Fruit fly (Drosophila melanogaster) whole organism, wandering third instar larva: Measurements from ENCODE around the gene CG14455.
"Not testable (repeated sequence)": the region's sequence is repeated elsewhere in the genome, so short reads cannot be mapped to it uniquely, and the experiment has no call there.

Experiments used
- Abd-B ChIP-seq: fragments of >200 bp; optimal IDR thresholded peaks from 2 replicates; lab custom pipeline; 2017; ENCODE audit warnings: missing biosample characterization, missing genetic modification characterization
- CG32264 ChIP-seq: fragments of 200-800 bp; sonication (Bioruptor generic); optimal IDR thresholded peaks from 2 replicates; lab custom pipeline; 2016; ENCODE audit warnings: missing biosample characterization, missing genetic modification characterization
- CG9705 ChIP-seq: fragments of 200-800 bp; sonication (Bioruptor generic); optimal IDR thresholded peaks from 2 replicates; lab custom pipeline; 2018; ENCODE audit warnings: missing biosample characterization, mild to moderate bottlenecking, missing genetic modification characterization
- CrebA ChIP-seq: fragments of 200-800 bp; sonication (Bioruptor generic); optimal IDR thresholded peaks from 2 replicates; lab custom pipeline; 2016; ENCODE audit warnings: missing biosample characterization, mild to moderate bottlenecking, missing genetic modification characterization, borderline replicate concordance
- GATAd ChIP-seq: sonication (Bioruptor generic); optimal IDR thresholded peaks from 2 replicates; lab custom pipeline; 2016; ENCODE audit warnings: missing biosample characterization, missing genetic modification characterization
- HLH106 ChIP-seq: fragments of 200-800 bp; optimal IDR thresholded peaks from 3 replicates; lab custom pipeline; 2019; ENCODE audit warnings: missing biosample characterization, mild to moderate bottlenecking, missing genetic modification characterization, moderate library complexity
- Hnf4 ChIP-seq: fragments of 200-800 bp; sonication (Bioruptor generic); optimal IDR thresholded peaks from 2 replicates; lab custom pipeline; 2016; ENCODE audit warnings: missing biosample characterization, mild to moderate bottlenecking, missing genetic modification characterization
- Hr78 ChIP-seq: fragments of >200 bp; optimal IDR thresholded peaks from 2 replicates; lab custom pipeline; 2017; ENCODE audit warnings: missing biosample characterization, missing genetic modification characterization
- Hr83 ChIP-seq: fragments of 200-300 bp; sonication (Bioruptor generic); optimal IDR thresholded peaks from 2 replicates; lab custom pipeline; 2016; ENCODE audit warnings: missing biosample characterization, mild to moderate bottlenecking, missing genetic modification characterization, moderate library complexity; ENCODE audit not compliant: poor library complexity, severe bottlenecking
- Jra ChIP-seq: sonication (Bioruptor generic); optimal IDR thresholded peaks from 2 replicates; lab custom pipeline; 2016; ENCODE audit warnings: missing biosample characterization, missing genetic modification characterization
- Myc ChIP-seq: fragments of >200 bp; optimal IDR thresholded peaks from 2 replicates; lab custom pipeline; 2017
- N ChIP-seq: fragments of >200 bp; optimal IDR thresholded peaks from 2 replicates; lab custom pipeline; 2018; ENCODE audit warnings: missing biosample characterization, missing external identifiers, missing genetic modification characterization
- Rel ChIP-seq, 2 experiments: fragments of 200-800 bp; sonication (Bioruptor generic) in 1 of 2; optimal IDR thresholded peaks; 2 replicates in 1 of 2; 3 replicates in 1 of 2; lab custom pipeline; 2016 to 2019; ENCODE audit warnings: mild to moderate bottlenecking in 2 of 2, missing biosample characterization in 2 of 2, missing genetic modification characterization in 2 of 2, moderate library complexity in 1 of 2
- Sp1 ChIP-seq: fragments of 200-800 bp; sonication (Bioruptor generic); optimal IDR thresholded peaks from 3 replicates; lab custom pipeline; 2019; ENCODE audit warnings: missing biosample characterization, mild to moderate bottlenecking, missing genetic modification characterization, moderate library complexity
- Vsx2 ChIP-seq: fragments of 200-300, 225-300 bp; sonication (Bioruptor generic); optimal IDR thresholded peaks from 2 replicates; lab custom pipeline; 2018; ENCODE audit warnings: missing biosample characterization, missing genetic modification characterization; ENCODE audit not compliant: partially characterized antibody
- br ChIP-seq: fragments of 200-800 bp; sonication (Bioruptor generic); optimal IDR thresholded peaks from 2 replicates; lab custom pipeline; 2016; ENCODE audit warnings: missing biosample characterization, missing genetic modification characterization
- brk ChIP-seq: fragments of 200-800 bp; sonication (Bioruptor generic); optimal IDR thresholded peaks from 2 replicates; lab custom pipeline; 2016; ENCODE audit warnings: missing biosample characterization, mild to moderate bottlenecking, missing genetic modification characterization
- dl ChIP-seq, 2 experiments: fragments of 175-275, 200-275 bp in 1 of 2; fragments of 200-275 bp in 1 of 2; sonication (Bioruptor generic); optimal IDR thresholded peaks; lab custom pipeline; 2018; ENCODE audit warnings: mild to moderate bottlenecking in 2 of 2, missing biosample characterization in 2 of 2, missing genetic modification characterization in 2 of 2, moderate library complexity in 2 of 2; ENCODE audit not compliant: partially characterized antibody in 2 of 2, insufficient read depth in 1 of 2
- dmrt93B ChIP-seq: fragments of 200-800 bp; sonication (Bioruptor generic); optimal IDR thresholded peaks from 2 replicates; lab custom pipeline; 2018; ENCODE audit warnings: missing biosample characterization, mild to moderate bottlenecking, missing genetic modification characterization
- dsf ChIP-seq: sonication (Bioruptor generic); optimal IDR thresholded peaks from 2 replicates; lab custom pipeline; 2016; ENCODE audit warnings: missing biosample characterization, missing genetic modification characterization, borderline replicate concordance
- ey ChIP-seq: fragments of 200-800 bp; sonication (Bioruptor generic); optimal IDR thresholded peaks from 2 replicates; lab custom pipeline; 2016; ENCODE audit warnings: missing biosample characterization, missing genetic modification characterization
- foxo ChIP-seq, 2 experiments: fragments of 200-800 bp; sonication (Bioruptor generic); optimal IDR thresholded peaks; 2 replicates in 1 of 2; 3 replicates in 1 of 2; lab custom pipeline; 2016 to 2017; ENCODE audit warnings: missing biosample characterization in 2 of 2, missing genetic modification characterization in 2 of 2
- fru ChIP-seq: fragments of 200-800 bp; sonication (Bioruptor generic); optimal IDR thresholded peaks from 3 replicates; lab custom pipeline; 2016; ENCODE audit warnings: missing biosample characterization, mild to moderate bottlenecking, missing genetic modification characterization
- h ChIP-seq: fragments of 200-800 bp; sonication (Bioruptor generic); optimal IDR thresholded peaks from 3 replicates; lab custom pipeline; 2016; ENCODE audit warnings: missing biosample characterization, mild to moderate bottlenecking, missing genetic modification characterization
- lola ChIP-seq: fragments of >200 bp; optimal IDR thresholded peaks from 2 replicates; lab custom pipeline; 2017; ENCODE audit warnings: missing biosample characterization, missing genetic modification characterization
- psq ChIP-seq: fragments of 200-800 bp; sonication (Bioruptor generic); optimal IDR thresholded peaks from 3 replicates; lab custom pipeline; 2017; ENCODE audit warnings: missing biosample characterization, mild to moderate bottlenecking, missing genetic modification characterization, moderate library complexity
- rgr ChIP-seq: fragments of 200-800 bp; sonication (Bioruptor generic); optimal IDR thresholded peaks from 3 replicates; lab custom pipeline; 2016; ENCODE audit warnings: missing biosample characterization, mild to moderate bottlenecking, missing genetic modification characterization
- sage ChIP-seq: fragments of 200-800 bp; sonication (Bioruptor generic); optimal IDR thresholded peaks from 2 replicates; lab custom pipeline; 2016; ENCODE audit warnings: missing biosample characterization, mild to moderate bottlenecking, missing genetic modification characterization
- sv ChIP-seq: fragments of 200-800 bp; sonication (Bioruptor generic); optimal IDR thresholded peaks from 3 replicates; lab custom pipeline; 2016; ENCODE audit warnings: missing biosample characterization, missing genetic modification characterization
- tai ChIP-seq: sonication (Bioruptor generic); optimal IDR thresholded peaks from 2 replicates; lab custom pipeline; 2016; ENCODE audit warnings: missing biosample characterization, missing genetic modification characterization
- woc ChIP-seq: sonication (Bioruptor generic); optimal IDR thresholded peaks from 2 replicates; lab custom pipeline; 2016; ENCODE audit warnings: missing biosample characterization, mild to moderate bottlenecking, missing genetic modification characterization

The CG14455 gene

dm6 chr3L:22713605-22714004 is 26.7 kb upstream of the CG14455 start:
- TF ChIP-seq psq: no peak
- TF ChIP-seq rgr (GFP tag; lab: Kevin White, UChicago): no peak

dm6 chr3L:22711855-22712254 is 25.0 kb upstream of the CG14455 start, which contains the start of gene CG11370:
Gene CG11370 (plus strand): TSS chr3L:22712155.
- no peak for TF ChIP-seq GATAd (GFP tag; lab: Kevin White, UChicago)
- TF ChIP-seq Hr83 (GFP tag; lab: Kevin White, UChicago): no peak
- TF ChIP-seq Hnf4 (GFP tag; lab: Kevin White, UChicago): no peak
- no peak for TF ChIP-seq foxo (GFP tag; optimal IDR thresholded peaks at IDR 0.05; lab: Kevin White, UChicago)
- TF ChIP-seq fru: no peak
- TF ChIP-seq br: no peak
- no peak for TF ChIP-seq Rel (GFP tag; optimal IDR thresholded peaks at IDR 0.05; lab: Kevin White, UChicago)
- no peak for TF ChIP-seq Rel (tag; optimal IDR thresholded peaks at IDR 0.05; lab: Kevin White, UChicago)
- TF ChIP-seq CrebA (GFP tag; lab: Kevin White, UChicago): no peak
- no peak for TF ChIP-seq lola (GFP tag; lab: Kevin White, UChicago)
- TF ChIP-seq Sp1: no peak
- no peak for TF ChIP-seq psq
- TF ChIP-seq dl (GFP tag; optimal IDR thresholded peaks at IDR 0.05; lab: Kevin White, UChicago; ENCODE audit: insufficient read depth in 1 of 2, partially characterized antibody in 2 of 2): no peak
- no peak for TF ChIP-seq h (GFP tag; lab: Kevin White, UChicago)

- TF ChIP-seq dmrt93B (GFP tag; lab: Kevin White, UChicago) (no peak), HLH106 (tag; lab: Kevin White, UChicago) (no peak), Hnf4 (GFP tag; lab: Kevin White, UChicago) (no peak), Vsx2 (GFP tag; lab: Kevin White, UChicago) (no peak), CG32264 (GFP tag; lab: Kevin White, UChicago) (no peak), ey (no peak)
These were observed 12.2 kb upstream of the CG14455 start, which contains the start of gene CG45116 for dm6 chr3L:22699133-22699532. Gene CG45116 (plus strand): TSS chr3L:22699433.

dm6 chr3L:22696930-22697329 is 10.0 kb upstream of the CG14455 start, which contains the start of gene CG32453:
Gene CG32453 (plus strand): TSS chr3L:22697230.
- TF ChIP-seq Rel (GFP tag; optimal IDR thresholded peaks at IDR 0.05; lab: Kevin White, UChicago); Rel (tag; optimal IDR thresholded peaks at IDR 0.05; lab: Kevin White, UChicago); fru; dsf (GFP tag; lab: Kevin White, UChicago): not testable (repeated sequence)

- TF ChIP-seq Abd-B (GFP tag; lab: Kevin White, UChicago) (no peak), sv (GFP tag; lab: Kevin White, UChicago) (no peak), dsf (GFP tag; lab: Kevin White, UChicago) (no peak), GATAd (GFP tag; lab: Kevin White, UChicago) (no peak), dmrt93B (GFP tag; lab: Kevin White, UChicago) (no peak), psq (no peak), Jra (GFP tag; lab: Kevin White, UChicago) (no peak), dl (GFP tag; optimal IDR thresholded peaks at IDR 0.05; lab: Kevin White, UChicago; ENCODE audit: insufficient read depth in 1 of 2, partially characterized antibody in 2 of 2) (no peak), brk (no peak), Sp1 (no peak), CG9705 (no peak), sage (GFP tag; lab: Kevin White, UChicago) (no peak), Rel (GFP tag; optimal IDR thresholded peaks at IDR 0.05; lab: Kevin White, UChicago) (no peak), Rel (tag; optimal IDR thresholded peaks at IDR 0.05; lab: Kevin White, UChicago) (no peak), N (no peak), Myc (lab: Kevin White, UChicago) (no peak)
- TF ChIP-seq, all 38 proteins: peak for 0
These were observed 8.8 kb upstream of the CG14455 start, which contains the start of gene CG14452 for dm6 chr3L:22695653-22696052. Gene CG14452 (plus strand): TSS chr3L:22695953.

dm6 chr3L:22693712-22694111 is 6.8 kb upstream of the CG14455 start, which contains the start of the genes CG12546 and CG14453:
Gene CG12546 (minus strand): TSS chr3L:22693812.
Gene CG14453 (plus strand): TSS chr3L:22694083.
- TF ChIP-seq CG32264 (GFP tag; lab: Kevin White, UChicago): no peak
- no peak for TF ChIP-seq woc (GFP tag; lab: Kevin White, UChicago)
- no peak for TF ChIP-seq dsf (GFP tag; lab: Kevin White, UChicago)
- no peak for TF ChIP-seq tai (GFP tag; lab: Kevin White, UChicago)
- TF ChIP-seq psq: no peak
- TF ChIP-seq lola (GFP tag; lab: Kevin White, UChicago): no peak
- TF ChIP-seq Myc (lab: Kevin White, UChicago): no peak
- TF ChIP-seq brk: no peak
- no peak for TF ChIP-seq Sp1
- no peak for TF ChIP-seq foxo (GFP tag; optimal IDR thresholded peaks at IDR 0.05; lab: Kevin White, UChicago)
- TF ChIP-seq sage (GFP tag; lab: Kevin White, UChicago): no peak
- TF ChIP-seq Vsx2 (GFP tag; lab: Kevin White, UChicago): no peak
- no peak for TF ChIP-seq rgr (GFP tag; lab: Kevin White, UChicago)
- TF ChIP-seq Rel (GFP tag; optimal IDR thresholded peaks at IDR 0.05; lab: Kevin White, UChicago): no peak
- no peak for TF ChIP-seq Rel (tag; optimal IDR thresholded peaks at IDR 0.05; lab: Kevin White, UChicago)
- TF ChIP-seq Hr78 (GFP tag; lab: Kevin White, UChicago): no peak
